Worm (Caenorhabditis elegans) whole organism, young adult: ENCODE data around the gene snpc-1.1.
A peak's percentile ranks its signal among the peaks of the same experiment; 100 is the strongest.

Source experiments
- B0019.2 ChIP-seq: fragments of 200-800 bp; sonication (Bioruptor generic); conservative IDR thresholded peaks from 2 replicates; pipeline ENCODE4 v1.3.6; 2022; ENCODE audit warnings: missing genetic modification reagents, missing genetic modification characterization, missing compliant biosample characterization
- D2030.7 ChIP-seq: fragments of 200-800 bp; sonication (Bioruptor generic); IDR thresholded peaks from 2 replicates; pipeline ENCODE4 v1.3.6; 2022; ENCODE audit warnings: missing genetic modification reagents, missing genetic modification characterization, missing compliant biosample characterization
- F10E7.11 ChIP-seq: sonication (generic microtip); optimal IDR thresholded peaks from 2 replicates; lab custom pipeline; 2017; ENCODE audit warnings: mild to moderate bottlenecking, missing genetic modification characterization, moderate library complexity, missing compliant biosample characterization
- F33H1.4 ChIP-seq: fragments of 200-800 bp; sonication (Bioruptor generic); IDR thresholded peaks from 2 replicates; pipeline ENCODE4 v1.3.6; 2022; ENCODE audit warnings: missing genetic modification reagents, missing genetic modification characterization, missing compliant biosample characterization
- F37B4.10 ChIP-seq: fragments of 200-800 bp; sonication (Bioruptor generic); IDR thresholded peaks from 2 replicates; pipeline ENCODE4 v1.3.6; 2022; ENCODE audit warnings: missing genetic modification characterization, missing compliant biosample characterization
- F52B5.7 ChIP-seq: sonication (generic microtip); optimal IDR thresholded peaks from 2 replicates; lab custom pipeline; 2016; ENCODE audit warnings: mild to moderate bottlenecking, missing genetic modification characterization, missing compliant biosample characterization
- F55B11.4 ChIP-seq: sonication (generic microtip); optimal IDR thresholded peaks from 2 replicates; lab custom pipeline; 2016; ENCODE audit warnings: missing compliant biosample characterization, missing genetic modification characterization, borderline replicate concordance; ENCODE audit not compliant: insufficient read depth
- ZK185.1 ChIP-seq: sonication (generic microtip); optimal IDR thresholded peaks from 2 replicates; lab custom pipeline; 2016; ENCODE audit warnings: mild to moderate bottlenecking, missing genetic modification characterization, missing compliant biosample characterization; ENCODE audit not compliant: poor library complexity, severe bottlenecking
- ama-1 ChIP-seq, 3 experiments: fragments of 150-350 bp in 1 of 3; sonication (generic microtip) in 2 of 3; optimal IDR thresholded peaks; 2 replicates each; lab custom pipeline; 2014 to 2018; ENCODE audit warnings: missing biosample characterization in 2 of 3, missing genetic modification characterization in 2 of 3, missing genetic modification reagents in 2 of 3
- cebp-1 ChIP-seq, 2 experiments: fragments of 200-800 bp in 1 of 2; sonication (Bioruptor generic) in 1 of 2; sonication (generic microtip) in 1 of 2; IDR thresholded peaks in 1 of 2; optimal IDR thresholded peaks in 1 of 2; 2 replicates each; pipeline versions ENCODE4 v1.3.6 to Lab custom; 2017 to 2022; ENCODE audit warnings: missing compliant biosample characterization in 2 of 2, missing genetic modification characterization in 2 of 2, mild to moderate bottlenecking in 1 of 2, missing genetic modification reagents in 1 of 2, moderate library complexity in 1 of 2
- cebp-2 ChIP-seq: fragments of 200-800 bp; sonication (Bioruptor generic); IDR thresholded peaks from 2 replicates; pipeline ENCODE4 v1.3.6; 2022; ENCODE audit warnings: missing genetic modification characterization, missing compliant biosample characterization
- ceh-58 ChIP-seq: fragments of 200-800 bp; sonication (Bioruptor generic); IDR thresholded peaks from 2 replicates; pipeline ENCODE4 v1.3.6; 2022; ENCODE audit warnings: missing genetic modification characterization, missing compliant biosample characterization
- ceh-91 ChIP-seq: fragments of 200-800 bp; sonication (Bioruptor generic); IDR thresholded peaks from 2 replicates; pipeline ENCODE4 v1.3.6; 2022; ENCODE audit warnings: missing genetic modification reagents, missing genetic modification characterization, missing compliant biosample characterization
- chd-7 ChIP-seq: sonication (generic microtip); optimal IDR thresholded peaks from 2 replicates; lab custom pipeline; 2016; ENCODE audit warnings: mild to moderate bottlenecking, missing genetic modification characterization, moderate library complexity, missing compliant biosample characterization
- dox-1 ChIP-seq: fragments of 200-800 bp; sonication (Bioruptor generic); IDR thresholded peaks from 2 replicates; pipeline ENCODE4 v1.3.6; 2022; ENCODE audit warnings: missing genetic modification reagents, missing genetic modification characterization, missing compliant biosample characterization
- dpff-1 ChIP-seq: sonication (generic microtip); optimal IDR thresholded peaks from 2 replicates; lab custom pipeline; 2017; ENCODE audit warnings: mild to moderate bottlenecking, missing genetic modification characterization, missing compliant biosample characterization
- efl-1 ChIP-seq: fragments of 150-350 bp; optimal IDR thresholded peaks from 2 replicates; lab custom pipeline; 2014; ENCODE audit warnings: missing biosample characterization, missing genetic modification reagents, missing genetic modification characterization
- let-526 ChIP-seq: fragments of 200-800 bp; sonication (Bioruptor generic); IDR thresholded peaks from 2 replicates; pipeline ENCODE4 v1.3.6; 2022; ENCODE audit warnings: missing genetic modification reagents, missing genetic modification characterization, missing compliant biosample characterization
- let-607 ChIP-seq, 2 experiments: fragments of 200-800 bp in 1 of 2; sonication (Bioruptor generic) in 1 of 2; sonication (generic microtip) in 1 of 2; optimal IDR thresholded peaks; 2 replicates each; lab custom pipeline; 2016 to 2018; ENCODE audit warnings: mild to moderate bottlenecking in 2 of 2, missing compliant biosample characterization in 2 of 2, missing genetic modification characterization in 2 of 2, moderate library complexity in 2 of 2, missing genotype in 1 of 2
- lin-54 ChIP-seq: fragments of 200-800 bp; sonication (Bioruptor generic); optimal IDR thresholded peaks from 2 replicates; lab custom pipeline; 2018; ENCODE audit warnings: mild to moderate bottlenecking, missing genetic modification characterization, missing compliant biosample characterization
- lsl-1 ChIP-seq: fragments of 200-800 bp; sonication (Bioruptor generic); optimal IDR thresholded peaks from 2 replicates; lab custom pipeline; 2018; ENCODE audit warnings: mild to moderate bottlenecking, missing genetic modification characterization, moderate library complexity, missing compliant biosample characterization
- madf-10 ChIP-seq: sonication (generic microtip); optimal IDR thresholded peaks from 2 replicates; lab custom pipeline; 2016; ENCODE audit warnings: mild to moderate bottlenecking, missing genetic modification characterization, missing compliant biosample characterization
- madf-6 ChIP-seq: fragments of 200-800 bp; sonication (Bioruptor generic); IDR thresholded peaks from 2 replicates; pipeline ENCODE4 v1.3.6; 2022; ENCODE audit warnings: missing genetic modification reagents, missing genetic modification characterization, missing compliant biosample characterization
- madf-8 ChIP-seq: fragments of 200-800 bp; sonication (Bioruptor generic); conservative IDR thresholded peaks from 2 replicates; pipeline ENCODE4 v1.3.6; 2022; ENCODE audit warnings: missing genetic modification reagents, missing genetic modification characterization, missing compliant biosample characterization
- mel-28 ChIP-seq: sonication (generic microtip); optimal IDR thresholded peaks from 2 replicates; lab custom pipeline; 2016; ENCODE audit warnings: borderline replicate concordance, mild to moderate bottlenecking, missing genetic modification characterization, missing compliant biosample characterization
- mxl-1 ChIP-seq: sonication (generic microtip); optimal IDR thresholded peaks from 2 replicates; lab custom pipeline; 2016; ENCODE audit warnings: missing genetic modification characterization, missing compliant biosample characterization
- nfya-1 ChIP-seq: sonication (generic microtip); optimal IDR thresholded peaks from 2 replicates; lab custom pipeline; 2017; ENCODE audit warnings: antibody characterized with exemption, missing compliant biosample characterization, missing genetic modification characterization, borderline replicate concordance; ENCODE audit not compliant: insufficient read depth
- nhr-80 ChIP-seq: sonication (generic microtip); optimal IDR thresholded peaks from 2 replicates; lab custom pipeline; 2016; ENCODE audit warnings: missing genetic modification characterization, missing compliant biosample characterization
- pha-4 ChIP-seq: fragments of 150-350 bp; sonication (generic microtip); optimal IDR thresholded peaks from 2 replicates; lab custom pipeline; 2014; ENCODE audit warnings: missing biosample characterization, missing genetic modification reagents, missing genetic modification characterization
- repo-1 ChIP-seq: sonication (generic microtip); optimal IDR thresholded peaks from 2 replicates; lab custom pipeline; 2017; ENCODE audit warnings: mild to moderate bottlenecking, missing genetic modification characterization, missing compliant biosample characterization
- snpc-4 ChIP-seq, 5 experiments: fragments of 150-350 bp in 1 of 5; sonication (generic microtip) in 4 of 5; optimal IDR thresholded peaks; 2 replicates each; lab custom pipeline; 2014 to 2018; ENCODE audit warnings: missing genetic modification characterization in 5 of 5, missing biosample characterization in 3 of 5, antibody characterized with exemption in 2 of 5, mild to moderate bottlenecking in 2 of 5, missing compliant biosample characterization in 2 of 5, missing genotype in 2 of 5, moderate library complexity in 2 of 5, missing genetic modification reagents in 1 of 5
- somi-1 ChIP-seq: fragments of 200-800 bp; sonication (Bioruptor generic); optimal IDR thresholded peaks from 2 replicates; lab custom pipeline; 2018; ENCODE audit warnings: mild to moderate bottlenecking, missing genetic modification characterization, missing compliant biosample characterization
- sptf-2 ChIP-seq: fragments of 200-800 bp; sonication (Bioruptor generic); optimal IDR thresholded peaks from 2 replicates; lab custom pipeline; 2018; ENCODE audit warnings: mild to moderate bottlenecking, missing genetic modification characterization, missing compliant biosample characterization
- tbx-9 ChIP-seq: sonication (generic microtip); optimal IDR thresholded peaks from 2 replicates; lab custom pipeline; 2016; ENCODE audit warnings: borderline replicate concordance, missing genetic modification characterization, inconsistent platforms, missing compliant biosample characterization
- tlf-1 ChIP-seq: fragments of 200-800 bp; sonication (Bioruptor generic); optimal IDR thresholded peaks from 2 replicates; lab custom pipeline; 2018; ENCODE audit warnings: mild to moderate bottlenecking, missing genetic modification characterization, missing compliant biosample characterization
- unc-62 ChIP-seq: fragments of 150-350 bp; optimal IDR thresholded peaks from 2 replicates; lab custom pipeline; 2014; ENCODE audit warnings: missing biosample characterization, missing genetic modification reagents, missing genetic modification characterization
- ztf-25 ChIP-seq: fragments of 200-800 bp; sonication (Bioruptor generic); IDR thresholded peaks from 2 replicates; pipeline ENCODE4 v1.3.6; 2022; ENCODE audit warnings: missing genetic modification reagents, missing genetic modification characterization, missing compliant biosample characterization

snpc-1.1 gene

DNA sequence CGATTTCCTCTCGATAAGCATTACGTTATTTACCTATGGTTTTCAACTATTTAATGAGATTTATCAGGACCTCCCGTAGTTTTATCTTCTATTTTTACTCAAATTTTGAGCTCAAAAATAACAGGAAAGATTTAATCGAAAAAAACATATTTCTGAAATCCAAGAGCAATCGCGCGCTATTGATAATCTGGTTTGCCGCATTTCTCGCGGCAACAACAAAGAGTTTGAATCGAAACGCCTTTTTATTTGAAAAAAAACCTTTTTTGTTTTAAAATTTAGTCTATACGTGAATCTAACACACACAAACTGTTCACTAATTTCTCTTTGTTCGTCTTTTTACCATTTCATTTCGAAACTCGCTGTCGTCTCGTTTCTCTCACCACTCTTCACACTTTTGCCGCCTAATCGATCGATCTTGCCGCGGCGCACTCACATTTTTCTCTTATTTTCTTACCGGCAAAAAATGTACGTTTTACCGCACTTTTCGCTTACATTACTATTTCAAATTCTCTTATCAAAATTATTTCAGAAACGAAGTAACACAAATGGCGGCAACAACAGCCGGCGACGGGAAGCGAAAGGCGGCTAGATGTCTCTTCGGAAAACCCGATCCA lies 35.2 kb upstream of the snpc-1.1 start, which contains the start of gene cki-2 (continued):
- no peak for TF ChIP-seq nfya-1 (tag; lab: Kevin White, UChicago)
- TF ChIP-seq nhr-80, result peak; percentile 75
- TF ChIP-seq B0019.2 (GFP tag; lab: Robert Waterston, UW), result no peak
- peak; percentile 32 for TF ChIP-seq lin-54
- TF ChIP-seq dpff-1 (tag; lab: Kevin White, UChicago), result no peak
- TF ChIP-seq F33H1.4 (GFP tag; lab: Robert Waterston, UW), result peak; percentile 33
- no peak for TF ChIP-seq ama-1 (optimal IDR thresholded peaks at IDR 0.05; lab: Kevin White, UChicago)
- TF ChIP-seq ama-1 (GFP tag; optimal IDR thresholded peaks at IDR 0.05; lab: Kevin White, UChicago), result no peak
- no peak for TF ChIP-seq chd-7
- peak; percentile 87 for TF ChIP-seq efl-1
- no peak for TF ChIP-seq F37B4.10
- TF ChIP-seq tbx-9 (tag; lab: Kevin White, UChicago), result no peak
- TF ChIP-seq repo-1, result no peak
- TF ChIP-seq tlf-1 (GFP tag; lab: Kevin White, UChicago), result no peak
- TF ChIP-seq F52B5.7, result no peak
- TF ChIP-seq pha-4 (tag; lab: Kevin White, UChicago), result no peak
- TF ChIP-seq ceh-91 (GFP tag; lab: Robert Waterston, UW), result peak; percentile 42; the same call in 1 of the 2 replicates
- TF ChIP-seq let-526 (GFP tag; lab: Robert Waterston, UW), result no peak
- no peak for TF ChIP-seq mxl-1 (tag; lab: Kevin White, UChicago)
- TF ChIP-seq D2030.7 (GFP tag; lab: Robert Waterston, UW), result peak; percentile 37; the same call in 1 of the 2 replicates
- TF ChIP-seq lsl-1 (GFP tag; lab: Kevin White, UChicago), result peak; percentile 48
- no peak for TF ChIP-seq cebp-2 (GFP tag; lab: Robert Waterston, UW)
- TF ChIP-seq madf-6 (GFP tag; lab: Robert Waterston, UW), result peak; percentile 90
- peak; percentile 69 for TF ChIP-seq madf-8
- TF ChIP-seq somi-1 (GFP tag; lab: Kevin White, UChicago), result no peak

- TF ChIP-seq ztf-25 (GFP tag; lab: Robert Waterston, UW), result 0 out of 2 replicates have a peak, but pooled peaks have one; percentile 16
- TF ChIP-seq F55B11.4 (tag; lab: Kevin White, UChicago), result no peak
These were observed 34.3 kb upstream of the snpc-1.1 start for ce11 chrII:7815406-7815805.

- no peak for TF ChIP-seq snpc-4 (GFP tag; optimal IDR thresholded peaks at IDR 0.05; lab: Kevin White, UChicago)
- TF ChIP-seq snpc-4 (tag; optimal IDR thresholded peaks at IDR 0.05; lab: Kevin White, UChicago), result no peak
- no peak for TF ChIP-seq sptf-2 (GFP tag; lab: Kevin White, UChicago)
- peak; percentile 84 for TF ChIP-seq nhr-80
- no peak for TF ChIP-seq ceh-58 (GFP tag; lab: Robert Waterston, UW)
- no peak for TF ChIP-seq madf-6 (GFP tag; lab: Robert Waterston, UW)
- no peak for TF ChIP-seq ZK185.1
- peak in 1 of 2 experiments; percentile 17 for TF ChIP-seq let-607 (tag; optimal IDR thresholded peaks at IDR 0.05; lab: Kevin White, UChicago)
- TF ChIP-seq mel-28, result no peak
- no peak for TF ChIP-seq nfya-1 (tag; lab: Kevin White, UChicago)
- TF ChIP-seq madf-10 (tag; lab: Kevin White, UChicago), result no peak
- TF ChIP-seq unc-62 (GFP tag; lab: Kevin White, UChicago), result peak; percentile 97
- no peak for TF ChIP-seq cebp-1 (GFP tag; IDR thresholded peaks at IDR 0.05; lab: Robert Waterston, UW)
- peak; percentile 17 for TF ChIP-seq cebp-1 (tag; optimal IDR thresholded peaks at IDR 0.05; lab: Kevin White, UChicago)
- no peak for TF ChIP-seq F10E7.11 (tag; lab: Kevin White, UChicago)
- no peak for TF ChIP-seq F52B5.7
- no peak for TF ChIP-seq D2030.7 (GFP tag; lab: Robert Waterston, UW)
- TF ChIP-seq dox-1, result peak; percentile 6; the same call in 1 of the 2 replicates
These were observed 33.8 kb upstream of the snpc-1.1 start for ce11 chrII:7814915-7815314.
